Worm (Caenorhabditis elegans) whole organism, early embryonic: ENCODE data around the gene Y46H3C.7.

ENCODE experiments used
- aly-1 ChIP-seq: sonication (generic microtip); optimal IDR thresholded peaks from 2 replicates; lab custom pipeline; 2016; ENCODE audit warnings: missing genetic modification characterization, missing compliant biosample characterization
- ama-1 ChIP-seq: fragments of 150-350 bp; optimal IDR thresholded peaks from 2 replicates; lab custom pipeline; 2014
- tbx-37 ChIP-seq: fragments of 200-800 bp; sonication (Bioruptor generic); conservative IDR thresholded peaks from 2 replicates; pipeline ENCODE4 v1.3.6; 2022; ENCODE audit warnings: missing genetic modification reagents, missing genetic modification characterization, missing compliant biosample characterization

DNA sequence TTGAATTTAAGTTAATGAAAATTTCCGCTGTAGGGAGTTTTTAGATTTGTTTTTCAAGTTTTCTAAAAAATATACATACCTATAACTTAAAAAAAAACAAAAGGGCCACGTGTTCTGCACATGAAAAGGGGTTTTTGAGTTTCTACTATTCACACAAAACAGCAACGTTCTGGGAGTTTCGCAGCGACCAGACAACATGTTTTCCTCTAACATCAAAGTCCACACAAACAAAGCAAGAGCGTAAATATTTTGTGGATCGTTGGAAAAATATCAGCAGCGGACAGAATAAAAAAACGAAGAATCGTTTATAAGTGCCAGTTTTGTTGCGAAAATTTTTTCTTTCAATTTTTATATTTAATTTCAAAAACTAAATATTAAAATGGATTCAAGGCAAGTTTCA is 49.9 kb downstream of the Y46H3C.7 start, which contains the start of gene alh-2:
- TF ChIP-seq tbx-37 (GFP tag; lab: Robert Waterston, UW) (no peak), aly-1 (tag; lab: Kevin White, UChicago) (no peak), ama-1 (lab: Kevin White, UChicago) (no peak)
